Worm (Caenorhabditis elegans): Measurements from ENCODE around the gene C05C8.5.

Gene C05C8.5

ce11 chrV:7220973-7221519 lies 13.6 kb downstream of the C05C8.5 start, which contains the start of the genes C13F10.8, C13F10.6 and kxd-1:
C13F10.8 (minus strand) TSS chrV:7221023.
C13F10.6 (minus strand) TSS chrV:7221039.
kxd-1 (plus strand) TSS chrV:7221469.
- TF ChIP-seq F23B12.7 (tag; optimal IDR thresholded peaks at IDR 0.05; ENCODE audit: insufficient read depth) (no peak), F10E7.11 (tag; optimal IDR thresholded peaks at IDR 0.05) (no peak), ztf-22 (GFP tag; optimal IDR thresholded peaks at IDR 0.05) (no peak), ztf-18 (tag; optimal IDR thresholded peaks at IDR 0.05) (peak; percentile 40), lag-1 (GFP tag; IDR thresholded peaks at IDR 0.05) (no peak), F57A8.1 (GFP tag; optimal IDR thresholded peaks at IDR 0.05) (no peak), ceh-100 (GFP tag; IDR thresholded peaks at IDR 0.05) (no peak), cebp-1 (GFP tag; IDR thresholded peaks at IDR 0.05) (no peak), cebp-1 (tag; optimal IDR thresholded peaks at IDR 0.05) (peak; percentile 38), aptf-2 (GFP tag; conservative IDR thresholded peaks at IDR 0.05) (no peak), ceh-79 (tag; optimal IDR thresholded peaks at IDR 0.05) (no peak), attf-5 (GFP tag; optimal IDR thresholded peaks at IDR 0.05) (peak; percentile 5), lin-35 (GFP tag; optimal IDR thresholded peaks at IDR 0.05) (no peak), ccch-3 (GFP tag; optimal IDR thresholded peaks at IDR 0.05) (no peak), madf-6 (GFP tag; IDR thresholded peaks at IDR 0.05) (peak; percentile 19; the same call in 1 of the 2 replicates), ama-1 (optimal IDR thresholded peaks at IDR 0.05) (no peak), ama-1 (GFP tag; optimal IDR thresholded peaks at IDR 0.05) (no peak), madf-3 (GFP tag; IDR thresholded peaks at IDR 0.05) (0 out of 2 replicates have a peak, but pooled peaks have one; percentile 70), bed-2 (GFP tag; IDR thresholded peaks at IDR 0.05) (no peak), him-1 (tag; optimal IDR thresholded peaks at IDR 0.05) (no peak), F37B4.10 (GFP tag; IDR thresholded peaks at IDR 0.05) (no peak), bed-1 (GFP tag; IDR thresholded peaks at IDR 0.05) (no peak), T26A5.8 (tag; optimal IDR thresholded peaks at IDR 0.05) (no peak), B0035.1 (tag; optimal IDR thresholded peaks at IDR 0.05) (no peak), C06A6.2 (GFP tag; conservative IDR thresholded peaks at IDR 0.05) (no peak)

DNA sequence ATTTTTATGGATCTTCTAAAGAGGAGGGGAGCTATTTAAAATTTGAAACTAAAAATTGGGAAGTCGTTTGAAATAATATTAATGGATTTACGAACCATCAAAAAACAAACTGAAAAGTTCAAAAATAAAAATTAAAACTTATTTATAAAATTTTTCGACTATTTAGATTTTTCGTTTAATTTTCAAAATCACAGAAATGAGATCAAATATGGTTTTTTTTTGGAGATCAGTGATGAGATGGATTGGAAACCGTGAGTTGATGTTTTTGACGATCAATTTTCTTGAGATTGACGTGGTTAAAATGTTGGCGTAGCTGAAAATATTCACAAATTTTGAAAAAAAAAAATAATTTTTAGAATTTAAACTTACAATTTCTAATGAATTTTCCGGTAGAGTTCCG lies 15.6 kb downstream of the C05C8.5 start, which contains the start of gene C13F10.5:
Gene C13F10.5 (minus strand): TSS at position 101 of the 400 bp plus-strand sequence.
- TF ChIP-seq lin-26 (GFP tag; IDR thresholded peaks at IDR 0.05) (no peak), snpc-3.4 (tag; optimal IDR thresholded peaks at IDR 0.05) (no peak)

DNA sequence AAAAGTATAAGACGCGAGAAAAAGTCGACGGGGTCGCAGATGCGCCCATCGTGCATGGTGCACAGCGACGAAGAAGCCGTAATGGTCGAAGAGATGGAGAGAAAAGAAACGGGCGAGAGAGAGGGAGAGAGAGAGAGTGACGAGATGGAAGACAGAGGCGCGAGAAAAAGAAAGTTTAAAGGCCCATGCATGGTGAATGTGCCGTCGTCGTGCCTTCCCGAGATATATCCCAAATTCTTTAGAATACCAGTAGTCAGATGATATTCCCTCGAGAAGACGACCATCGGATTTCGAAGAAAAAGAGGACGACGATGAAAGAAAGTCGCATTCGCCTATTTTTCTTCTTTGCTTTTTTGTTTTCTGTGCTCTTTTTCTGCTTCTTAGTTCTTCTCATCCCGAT lies 18.6 kb downstream of the C05C8.5 start:
- TF ChIP-seq hmg-20 (GFP tag; IDR thresholded peaks at IDR 0.05) (no peak), snpc-3.4 (tag; optimal IDR thresholded peaks at IDR 0.05) (no peak), zfh-2 (GFP tag; conservative IDR thresholded peaks at IDR 0.05) (peak; percentile 71), ztf-18 (tag; optimal IDR thresholded peaks at IDR 0.05) (no peak), aptf-2 (GFP tag; conservative IDR thresholded peaks at IDR 0.05) (no peak), dox-1 (GFP tag; IDR thresholded peaks at IDR 0.05) (peak; percentile 8; the same call in 1 of the 2 replicates), Y67H2A.10 (GFP tag; conservative IDR thresholded peaks at IDR 0.05) (no peak), nfyb-1 (GFP tag; IDR thresholded peaks at IDR 0.05) (no peak), nhr-80 (tag; optimal IDR thresholded peaks at IDR 0.05) (no peak), cebp-1 (GFP tag; IDR thresholded peaks at IDR 0.05) (no peak), cebp-1 (tag; optimal IDR thresholded peaks at IDR 0.05) (peak; percentile 16), hsf-1 (GFP tag; IDR thresholded peaks at IDR 0.05) (0 out of 2 replicates have a peak, but pooled peaks have one; percentile 22), somi-1 (GFP tag; optimal IDR thresholded peaks at IDR 0.05) (no peak), F57A8.1 (GFP tag; optimal IDR thresholded peaks at IDR 0.05) (no peak), ceh-100 (GFP tag; IDR thresholded peaks at IDR 0.05) (no peak), lsl-1 (GFP tag; optimal IDR thresholded peaks at IDR 0.05) (no peak)

Data from whole organism, young adult.